Fruit fly (Drosophila melanogaster) whole organism, wandering third instar larva: ENCODE data around the gene Hira.

Source experiments
- CG9705 ChIP-seq: fragments of 200-800 bp; sonication (Bioruptor generic); optimal IDR thresholded peaks from 2 replicates; lab custom pipeline; 2018; ENCODE audit warnings: missing biosample characterization, mild to moderate bottlenecking, missing genetic modification characterization
- br ChIP-seq: fragments of 200-800 bp; sonication (Bioruptor generic); optimal IDR thresholded peaks from 2 replicates; lab custom pipeline; 2016; ENCODE audit warnings: missing biosample characterization, missing genetic modification characterization
- dmrt93B ChIP-seq: fragments of 200-800 bp; sonication (Bioruptor generic); optimal IDR thresholded peaks from 2 replicates; lab custom pipeline; 2018; ENCODE audit warnings: missing biosample characterization, mild to moderate bottlenecking, missing genetic modification characterization
- foxo ChIP-seq, 2 experiments: fragments of 200-800 bp; sonication (Bioruptor generic); optimal IDR thresholded peaks; 2 replicates in 1 of 2; 3 replicates in 1 of 2; lab custom pipeline; 2016 to 2017; ENCODE audit warnings: missing biosample characterization in 2 of 2, missing genetic modification characterization in 2 of 2
- h ChIP-seq: fragments of 200-800 bp; sonication (Bioruptor generic); optimal IDR thresholded peaks from 3 replicates; lab custom pipeline; 2016; ENCODE audit warnings: missing biosample characterization, mild to moderate bottlenecking, missing genetic modification characterization
- jim ChIP-seq: fragments of 175-275, 200-325 bp; sonication (Bioruptor generic); optimal IDR thresholded peaks from 2 replicates; lab custom pipeline; 2016; ENCODE audit warnings: missing biosample characterization, mild to moderate bottlenecking, missing genetic modification characterization
- lola ChIP-seq: fragments of >200 bp; optimal IDR thresholded peaks from 2 replicates; lab custom pipeline; 2017; ENCODE audit warnings: missing biosample characterization, missing genetic modification characterization
- sv ChIP-seq: fragments of 200-800 bp; sonication (Bioruptor generic); optimal IDR thresholded peaks from 3 replicates; lab custom pipeline; 2016; ENCODE audit warnings: missing biosample characterization, missing genetic modification characterization
- usp ChIP-seq: fragments of >200 bp; optimal IDR thresholded peaks from 2 replicates; lab custom pipeline; 2017; ENCODE audit warnings: missing biosample characterization, missing genetic modification characterization

DNA sequence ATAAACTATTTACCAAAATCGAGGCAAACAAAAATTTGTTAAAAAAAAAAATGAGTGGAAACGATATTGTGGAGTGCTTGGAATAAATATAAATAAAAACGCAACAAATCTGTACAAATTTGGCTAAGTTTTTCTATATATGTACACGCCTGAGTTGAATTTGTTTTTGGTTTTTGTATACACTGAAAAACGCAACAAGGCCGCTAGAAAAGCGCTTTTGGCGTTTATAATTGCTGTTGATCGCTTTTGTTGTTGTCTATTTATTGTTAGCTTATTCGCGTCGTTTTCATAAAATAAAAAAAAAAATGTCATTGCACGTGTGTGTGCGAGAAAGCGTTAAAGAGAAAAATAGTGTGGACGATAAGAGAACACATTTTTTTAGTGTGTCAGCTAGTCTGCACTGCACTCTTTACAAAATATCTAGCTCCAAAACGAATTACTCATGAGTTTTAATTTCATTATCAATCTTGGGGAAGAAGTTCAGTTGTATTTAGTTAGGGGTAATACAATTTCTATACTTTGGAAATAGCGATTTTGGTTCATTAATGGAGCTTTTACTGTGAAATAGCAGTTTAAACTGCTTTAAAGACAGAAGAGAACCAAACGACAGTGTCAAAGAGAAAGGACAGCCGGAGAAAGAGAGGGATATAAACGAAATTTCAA, 26.4 kb upstream of the Hira start:
- TF ChIP-seq h (GFP tag; lab: Kevin White, UChicago) (no peak), sv (GFP tag; lab: Kevin White, UChicago) (no peak), dmrt93B (GFP tag; lab: Kevin White, UChicago) (no peak), br (GFP tag; lab: Kevin White, UChicago) (no peak), CG9705 (GFP tag; lab: Kevin White, UChicago) (no peak), usp (no peak), lola (GFP tag; lab: Kevin White, UChicago) (no peak), foxo (GFP tag; optimal IDR thresholded peaks at IDR 0.05; lab: Kevin White, UChicago) (no peak), jim (GFP tag; lab: Kevin White, UChicago) (no peak)
